Worm (Caenorhabditis elegans) whole organism, early embryonic: ENCODE measurements around the gene Y39H10A.1.

ENCODE experiments used
- B0310.2 ChIP-seq: sonication (generic microtip); optimal IDR thresholded peaks from 2 replicates; lab custom pipeline; 2016; ENCODE audit warnings: mild to moderate bottlenecking, missing genetic modification characterization, missing compliant biosample characterization
- aly-1 ChIP-seq: sonication (generic microtip); optimal IDR thresholded peaks from 2 replicates; lab custom pipeline; 2016; ENCODE audit warnings: missing genetic modification characterization, missing compliant biosample characterization
- ama-1 ChIP-seq: fragments of 150-350 bp; optimal IDR thresholded peaks from 2 replicates; lab custom pipeline; 2014
- ceh-13 ChIP-seq: fragments of 200-800 bp; sonication (Bioruptor generic); optimal IDR thresholded peaks from 2 replicates; lab custom pipeline; 2018; ENCODE audit warnings: mild to moderate bottlenecking, missing genetic modification characterization, missing compliant biosample characterization
- ceh-36 ChIP-seq: sonication (generic microtip); optimal IDR thresholded peaks from 2 replicates; lab custom pipeline; 2016; ENCODE audit warnings: missing genetic modification characterization, inconsistent platforms, missing compliant biosample characterization
- flt-1 ChIP-seq: fragments of 200-800 bp; sonication (Bioruptor generic); IDR thresholded peaks from 2 replicates; pipeline ENCODE4 v1.3.6; 2022; ENCODE audit warnings: missing genetic modification characterization, missing compliant biosample characterization
- hmg-4 ChIP-seq: fragments of 200-800 bp; sonication (Bioruptor generic); optimal IDR thresholded peaks from 2 replicates; lab custom pipeline; 2018; ENCODE audit warnings: mild to moderate bottlenecking, missing genetic modification characterization, missing compliant biosample characterization
- tra-4 ChIP-seq: sonication (generic microtip); optimal IDR thresholded peaks from 2 replicates; lab custom pipeline; 2017; ENCODE audit warnings: missing genetic modification characterization, missing compliant biosample characterization

- TF ChIP-seq ama-1 (lab: Kevin White, UChicago) (no peak), ceh-13 (GFP tag; lab: Kevin White, UChicago) (no peak), flt-1 (GFP tag; lab: Robert Waterston, UW) (no peak), B0310.2 (tag; lab: Kevin White, UChicago) (no peak), ceh-36 (no peak), hmg-4 (GFP tag; lab: Kevin White, UChicago) (no peak), aly-1 (tag; lab: Kevin White, UChicago) (no peak), tra-4 (tag; lab: Kevin White, UChicago) (no peak)
These were observed 34.9 kb downstream of the Y39H10A.1 start for ce11 chrV:3801787-3802417.
